Worm (Caenorhabditis elegans): ENCODE results near the gene acl-13.

Gene acl-13

ce11 chrIV:12410167-12410566, at the start of gene acl-13:
acl-13 (plus strand) TSS chrIV:12410467.
- TF ChIP-seq tra-4 (tag; optimal IDR thresholded peaks at IDR 0.05) (no peak), pes-1 (GFP tag; IDR thresholded peaks at IDR 0.05) (no peak), ama-1 (optimal IDR thresholded peaks at IDR 0.05) (no peak), hnd-1 (tag; optimal IDR thresholded peaks at IDR 0.05) (no peak), sea-1 (GFP tag; conservative IDR thresholded peaks at IDR 0.05) (no peak), hmg-4 (GFP tag; optimal IDR thresholded peaks at IDR 0.05) (no peak), hmbx-1 (tag; optimal IDR thresholded peaks at IDR 0.05) (no peak), tbx-11 (GFP tag; IDR thresholded peaks at IDR 0.05) (no peak), ets-7 (tag; optimal IDR thresholded peaks at IDR 0.05) (no peak), scrt-1 (GFP tag; IDR thresholded peaks at IDR 0.05) (no peak), ceh-13 (GFP tag; optimal IDR thresholded peaks at IDR 0.05) (no peak)

- TF ChIP-seq ets-7 (tag; optimal IDR thresholded peaks at IDR 0.05) (no peak), hnd-1 (tag; optimal IDR thresholded peaks at IDR 0.05) (no peak), ceh-13 (GFP tag; optimal IDR thresholded peaks at IDR 0.05) (no peak), tra-4 (tag; optimal IDR thresholded peaks at IDR 0.05) (no peak), tbx-11 (GFP tag; IDR thresholded peaks at IDR 0.05) (no peak), ama-1 (optimal IDR thresholded peaks at IDR 0.05) (no peak), F13C5.2 (tag; optimal IDR thresholded peaks at IDR 0.05) (no peak), tbx-37 (GFP tag; conservative IDR thresholded peaks at IDR 0.05) (no peak), hmg-4 (GFP tag; optimal IDR thresholded peaks at IDR 0.05) (no peak), B0310.2 (tag; optimal IDR thresholded peaks at IDR 0.05) (no peak), scrt-1 (GFP tag; IDR thresholded peaks at IDR 0.05) (no peak), flt-1 (GFP tag; IDR thresholded peaks at IDR 0.05) (no peak), aly-1 (tag; optimal IDR thresholded peaks at IDR 0.05) (no peak), sea-1 (GFP tag; conservative IDR thresholded peaks at IDR 0.05) (no peak), hmbx-1 (tag; optimal IDR thresholded peaks at IDR 0.05) (no peak), pes-1 (GFP tag; IDR thresholded peaks at IDR 0.05) (no peak), ceh-36 (tag; optimal IDR thresholded peaks at IDR 0.05) (no peak)
These were observed 49.5 kb upstream of the acl-13 start, which contains the start of gene sec-24.2 for ce11 chrIV:12360742-12361195. sec-24.2 (minus strand) TSS chrIV:12360792.

- no peak for TF ChIP-seq F13C5.2 (tag; optimal IDR thresholded peaks at IDR 0.05)
- TF ChIP-seq hmbx-1 (tag; optimal IDR thresholded peaks at IDR 0.05): no peak
- TF ChIP-seq pes-1 (GFP tag; IDR thresholded peaks at IDR 0.05): no peak
- TF ChIP-seq tbx-11 (GFP tag; IDR thresholded peaks at IDR 0.05): no peak
- TF ChIP-seq tra-4 (tag; optimal IDR thresholded peaks at IDR 0.05): no peak
- TF ChIP-seq tbx-37 (GFP tag; conservative IDR thresholded peaks at IDR 0.05): no peak
- no peak for TF ChIP-seq sea-1 (GFP tag; conservative IDR thresholded peaks at IDR 0.05)
These were observed 48.7 kb upstream of the acl-13 start, which contains the start of the genes ccr-4 and ZC518.8 for ce11 chrIV:12361392-12362092. ccr-4 (plus strand) TSS chrIV:12361542. ZC518.8 (minus strand) TSS chrIV:12361908.

- TF ChIP-seq sea-1 (GFP tag; conservative IDR thresholded peaks at IDR 0.05) (0 out of 2 replicates have a peak, but pooled peaks have one; percentile 14), ets-7 (tag; optimal IDR thresholded peaks at IDR 0.05) (no peak)
These were observed 45.3 kb upstream of the acl-13 start for ce11 chrIV:12364964-12365363.

ce11 chrIV:12366571-12366970, 43.7 kb upstream of the acl-13 start:
- no peak for TF ChIP-seq flt-1 (GFP tag; IDR thresholded peaks at IDR 0.05)
- no peak for TF ChIP-seq ceh-36 (tag; optimal IDR thresholded peaks at IDR 0.05)
- TF ChIP-seq ets-7 (tag; optimal IDR thresholded peaks at IDR 0.05): no peak
- TF ChIP-seq F13C5.2 (tag; optimal IDR thresholded peaks at IDR 0.05): no peak
- no peak for TF ChIP-seq ceh-13 (GFP tag; optimal IDR thresholded peaks at IDR 0.05)
- TF ChIP-seq B0310.2 (tag; optimal IDR thresholded peaks at IDR 0.05): no peak
- no peak for TF ChIP-seq hmg-4 (GFP tag; optimal IDR thresholded peaks at IDR 0.05)
- no peak for TF ChIP-seq hnd-1 (tag; optimal IDR thresholded peaks at IDR 0.05)
- no peak for TF ChIP-seq sea-1 (GFP tag; conservative IDR thresholded peaks at IDR 0.05)
- TF ChIP-seq tra-4 (tag; optimal IDR thresholded peaks at IDR 0.05): no peak
- TF ChIP-seq aly-1 (tag; optimal IDR thresholded peaks at IDR 0.05): no peak
- no peak for TF ChIP-seq tbx-11 (GFP tag; IDR thresholded peaks at IDR 0.05)
- no peak for TF ChIP-seq pes-1 (GFP tag; IDR thresholded peaks at IDR 0.05)
- TF ChIP-seq ama-1 (optimal IDR thresholded peaks at IDR 0.05): no peak
- TF ChIP-seq scrt-1 (GFP tag; IDR thresholded peaks at IDR 0.05): no peak
- TF ChIP-seq hmbx-1 (tag; optimal IDR thresholded peaks at IDR 0.05): no peak

ce11 chrIV:12371340-12371739, 38.9 kb upstream of the acl-13 start:
- no peak for TF ChIP-seq tbx-37 (GFP tag; conservative IDR thresholded peaks at IDR 0.05)

ce11 chrIV:12371879-12372278, 38.4 kb upstream of the acl-13 start, which contains the start of gene wdr-46:
wdr-46 (plus strand) TSS chrIV:12372253.
- TF ChIP-seq B0310.2 (tag; optimal IDR thresholded peaks at IDR 0.05) (no peak), scrt-1 (GFP tag; IDR thresholded peaks at IDR 0.05) (no peak), hmbx-1 (tag; optimal IDR thresholded peaks at IDR 0.05) (no peak), tbx-37 (GFP tag; conservative IDR thresholded peaks at IDR 0.05) (no peak), aly-1 (tag; optimal IDR thresholded peaks at IDR 0.05) (no peak), ceh-36 (tag; optimal IDR thresholded peaks at IDR 0.05) (peak; percentile 28), ets-7 (tag; optimal IDR thresholded peaks at IDR 0.05) (no peak), tbx-11 (GFP tag; IDR thresholded peaks at IDR 0.05) (no peak), tra-4 (tag; optimal IDR thresholded peaks at IDR 0.05) (no peak), hmg-4 (GFP tag; optimal IDR thresholded peaks at IDR 0.05) (no peak), pes-1 (GFP tag; IDR thresholded peaks at IDR 0.05) (no peak), F13C5.2 (tag; optimal IDR thresholded peaks at IDR 0.05) (peak; percentile 37), hnd-1 (tag; optimal IDR thresholded peaks at IDR 0.05) (no peak), flt-1 (GFP tag; IDR thresholded peaks at IDR 0.05) (peak; percentile 41; the same call in 1 of the 2 replicates), ceh-13 (GFP tag; optimal IDR thresholded peaks at IDR 0.05) (no peak), ama-1 (optimal IDR thresholded peaks at IDR 0.05) (peak; percentile 67), sea-1 (GFP tag; conservative IDR thresholded peaks at IDR 0.05) (no peak)
